Fruit fly (Drosophila melanogaster): Measurements from ENCODE around the gene CG31286.
A peak's percentile ranks its signal among the peaks of the same experiment; 100 is the strongest.

The CG31286 gene

DNA sequence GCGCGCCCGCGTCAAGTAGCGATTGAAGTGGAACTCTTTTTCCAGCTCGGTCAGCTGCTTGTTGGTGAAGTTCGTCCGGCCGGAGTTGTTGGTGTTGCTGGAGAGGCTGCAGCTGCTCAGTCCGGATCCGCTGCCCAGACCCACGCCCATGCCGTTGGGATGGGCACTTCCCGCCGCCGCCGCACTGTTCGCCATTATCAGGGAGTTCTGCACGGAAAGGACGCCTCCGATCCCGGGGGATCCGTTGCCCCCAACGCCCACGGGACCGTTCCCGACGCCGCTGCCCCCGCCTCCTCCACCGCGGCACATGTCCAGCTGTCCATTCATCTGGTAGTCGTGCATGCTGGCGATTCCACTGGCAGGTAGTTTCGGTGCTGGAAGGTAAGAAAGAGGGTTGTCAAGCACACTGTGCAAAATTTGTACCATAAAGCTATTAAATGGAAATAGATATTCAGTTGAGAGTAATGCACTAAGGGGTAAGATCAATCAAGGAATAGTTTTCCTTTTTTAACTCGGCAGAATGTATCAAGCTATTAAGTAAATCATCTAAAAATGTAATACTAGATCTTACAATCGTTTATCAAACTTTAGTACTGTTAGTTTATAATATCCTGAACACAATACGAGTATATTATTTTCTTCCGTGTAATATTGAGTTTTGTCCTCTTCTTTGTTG is 21.7 kb downstream of the CG31286 start:
- no peak for TF ChIP-seq Eip78C (GFP tag)

DNA sequence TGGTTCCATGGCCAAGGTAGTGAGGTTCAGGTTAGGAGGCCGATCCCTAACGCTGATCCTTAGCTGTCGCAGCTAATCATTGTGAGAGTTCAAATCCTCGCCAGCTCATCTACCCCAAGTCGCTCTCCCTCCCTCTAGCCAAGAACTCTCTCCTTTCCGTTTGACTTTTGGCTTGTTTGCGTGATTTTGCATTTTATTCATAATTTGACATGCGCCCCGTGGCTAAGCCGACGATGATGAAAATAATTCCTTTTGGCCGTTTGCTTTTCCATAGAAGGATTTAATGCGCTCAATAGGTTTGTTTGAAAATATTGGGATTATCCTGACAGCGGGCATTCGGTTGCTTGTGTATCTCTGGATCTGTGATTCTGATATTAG is 22.2 kb downstream of the CG31286 start:
- TF ChIP-seq CG8319 (GFP tag; optimal IDR thresholded peaks at IDR 0.05) (no peak), salr (GFP tag; optimal IDR thresholded peaks at IDR 0.05) (no peak), CG6854 (GFP tag; optimal IDR thresholded peaks at IDR 0.05) (no peak), Hr38 (GFP tag; optimal IDR thresholded peaks at IDR 0.05) (no peak), net (GFP tag; optimal IDR thresholded peaks at IDR 0.05) (no peak), topi (GFP tag; optimal IDR thresholded peaks at IDR 0.05) (no peak), Gug (GFP tag; IDR thresholded peaks at IDR 0.05) (no peak), fd85E (GFP tag; optimal IDR thresholded peaks at IDR 0.05) (no peak), CG16779 (tag; optimal IDR thresholded peaks at IDR 0.05) (no peak), OdsH (GFP tag; optimal IDR thresholded peaks at IDR 0.05) (no peak), fd59A (GFP tag; optimal IDR thresholded peaks at IDR 0.05) (no peak), Eip75B (GFP tag; optimal IDR thresholded peaks at IDR 0.05) (no peak), vri (GFP tag; optimal IDR thresholded peaks at IDR 0.05) (no peak), CG11294 (GFP tag; IDR thresholded peaks at IDR 0.05) (no peak), CG7368 (GFP tag; optimal IDR thresholded peaks at IDR 0.05) (no peak), Eip78C (GFP tag) (no peak), Met (GFP tag; optimal IDR thresholded peaks at IDR 0.05) (no peak)

dm6 chr3R:6664371-6665116 is 23.5 kb downstream of the CG31286 start:
- TF ChIP-seq CG16779 (tag; optimal IDR thresholded peaks at IDR 0.05) (no peak), CG32006 (GFP tag; optimal IDR thresholded peaks at IDR 0.05) (peak; percentile 83), svp (GFP tag) (peak; percentile 54), pdm3 (GFP tag; optimal IDR thresholded peaks at IDR 0.05) (no peak), CG10669 (GFP tag; optimal IDR thresholded peaks at IDR 0.05) (no peak), CG4318 (GFP tag; optimal IDR thresholded peaks at IDR 0.05) (peak; percentile 75), Sox102F (GFP tag; optimal IDR thresholded peaks at IDR 0.05) (no peak), CG6808 (GFP tag; optimal IDR thresholded peaks at IDR 0.05) (no peak), CG8632 (GFP tag; optimal IDR thresholded peaks at IDR 0.05) (no peak), topi (GFP tag; optimal IDR thresholded peaks at IDR 0.05) (no peak), CG11902 (GFP tag; optimal IDR thresholded peaks at IDR 0.05) (no peak), CG6792 (GFP tag; optimal IDR thresholded peaks at IDR 0.05) (no peak), fkh (GFP tag; optimal IDR thresholded peaks at IDR 0.05) (peak; percentile 88), spab (GFP tag; optimal IDR thresholded peaks at IDR 0.05) (no peak), CG3032 (tag; optimal IDR thresholded peaks at IDR 0.05) (no peak), CG1621 (tag; optimal IDR thresholded peaks at IDR 0.05) (no peak), eg (GFP tag; IDR thresholded peaks at IDR 0.05) (peak; percentile 26; the same call in 1 of the 3 replicates), Sox15 (GFP tag; optimal IDR thresholded peaks at IDR 0.05) (no peak), Ets96B (tag; optimal IDR thresholded peaks at IDR 0.05) (no peak), Hr38 (GFP tag; optimal IDR thresholded peaks at IDR 0.05) (no peak), Gug (GFP tag; IDR thresholded peaks at IDR 0.05) (no peak), vri (GFP tag; optimal IDR thresholded peaks at IDR 0.05) (no peak), OdsH (GFP tag; optimal IDR thresholded peaks at IDR 0.05) (peak; percentile 10), CG10631 (GFP tag; optimal IDR thresholded peaks at IDR 0.05) (peak; percentile 43), fd85E (GFP tag; optimal IDR thresholded peaks at IDR 0.05) (no peak), CG31627 (GFP tag; optimal IDR thresholded peaks at IDR 0.05) (no peak), Met (GFP tag; optimal IDR thresholded peaks at IDR 0.05) (no peak), ss (GFP tag; optimal IDR thresholded peaks at IDR 0.05) (peak in 1 of 2 experiments; percentile 15), Smox (GFP tag; optimal IDR thresholded peaks at IDR 0.05) (no peak), esn (GFP tag; optimal IDR thresholded peaks at IDR 0.05) (no peak), CG6854 (GFP tag; optimal IDR thresholded peaks at IDR 0.05) (no peak), CG15336 (GFP tag; IDR thresholded peaks at IDR 0.05) (no peak), CG11762 (GFP tag; optimal IDR thresholded peaks at IDR 0.05; ENCODE audit: insufficient read depth) (no peak), Hr4 (GFP tag; optimal IDR thresholded peaks at IDR 0.05) (peak; percentile 46), cyc (GFP tag; optimal IDR thresholded peaks at IDR 0.05) (no peak), Sox14 (GFP tag; optimal IDR thresholded peaks at IDR 0.05) (no peak), CG7368 (GFP tag; optimal IDR thresholded peaks at IDR 0.05) (no peak), CG8319 (GFP tag; optimal IDR thresholded peaks at IDR 0.05) (no peak), dsx (GFP tag; optimal IDR thresholded peaks at IDR 0.05; ENCODE audit: poor library complexity, severe bottlenecking) (no peak)
